Worm (Caenorhabditis elegans) whole organism, L4 larva: ENCODE measurements around the gene F42A6.1.
A peak's percentile ranks its signal among the peaks of the same experiment; 100 is the strongest.

Experiments
- D1046.2 ChIP-seq: fragments of 200-800 bp; sonication (Bioruptor generic); IDR thresholded peaks from 2 replicates; pipeline ENCODE4 v1.3.6; 2022; ENCODE audit warnings: missing genetic modification characterization, missing compliant biosample characterization
- F44E2.7 ChIP-seq: fragments of 200-800 bp; sonication (Bioruptor generic); IDR thresholded peaks from 2 replicates; pipeline ENCODE4 v2.1.2; 2022; ENCODE audit warnings: missing genetic modification characterization, missing compliant biosample characterization
- T26A8.4 ChIP-seq: fragments of 200-800 bp; sonication (Bioruptor generic); IDR thresholded peaks from 2 replicates; pipeline ENCODE4 v1.3.6; 2022; ENCODE audit warnings: missing genetic modification characterization, missing compliant biosample characterization
- ZK546.5 ChIP-seq, 2 experiments: sonication (generic microtip); optimal IDR thresholded peaks; 2 replicates each; lab custom pipeline; 2017; ENCODE audit warnings: missing biosample characterization in 2 of 2, missing genetic modification characterization in 2 of 2
- aha-1 ChIP-seq: fragments of 150-350 bp; peaks from one replicate; lab custom pipeline; 2014; ENCODE audit warnings: missing biosample characterization, missing genetic modification characterization
- arid-1 ChIP-seq: fragments of 200-800 bp; sonication (Bioruptor generic); conservative IDR thresholded peaks from 2 replicates; pipeline ENCODE4 v1.3.6; 2022; ENCODE audit warnings: missing genetic modification reagents, missing genetic modification characterization, missing compliant biosample characterization
- ceh-20 ChIP-seq: fragments of 200-800 bp; sonication (Bioruptor generic); IDR thresholded peaks from 2 replicates; pipeline ENCODE4 v1.3.6; 2022; ENCODE audit warnings: missing genetic modification reagents, missing genetic modification characterization, missing compliant biosample characterization
- ceh-32 ChIP-seq: sonication (generic microtip); optimal IDR thresholded peaks from 2 replicates; lab custom pipeline; 2016; ENCODE audit warnings: mild to moderate bottlenecking, missing genetic modification characterization, missing compliant biosample characterization; ENCODE audit not compliant: poor library complexity
- ces-1 ChIP-seq: fragments of 150-350 bp; sonication (generic microtip); optimal IDR thresholded peaks from 4 replicates; lab custom pipeline; 2014; ENCODE audit warnings: missing biosample characterization, missing genetic modification reagents, missing genetic modification characterization
- cey-2 ChIP-seq: sonication (generic microtip); optimal IDR thresholded peaks from 3 replicates; lab custom pipeline; 2017; ENCODE audit warnings: missing genetic modification characterization, mild to moderate bottlenecking, missing compliant biosample characterization, antibody characterized with exemption, borderline replicate concordance; ENCODE audit not compliant: insufficient read depth
- daf-16 ChIP-seq, 3 experiments: sonication (generic microtip); optimal IDR thresholded peaks; 2 replicates each; lab custom pipeline; 2016 to 2017; ENCODE audit warnings: missing genetic modification characterization in 3 of 3, missing genetic modification reagents in 3 of 3, mild to moderate bottlenecking in 2 of 3, missing compliant biosample characterization in 2 of 3, missing biosample characterization in 1 of 3, moderate library complexity in 1 of 3
- daf-19 ChIP-seq: fragments of 200-800 bp; sonication (Bioruptor generic); conservative IDR thresholded peaks from 2 replicates; pipeline ENCODE4 v1.3.6; 2022; ENCODE audit warnings: missing genetic modification characterization, missing compliant biosample characterization
- daf-8 ChIP-seq: fragments of 200-800 bp; sonication (Bioruptor generic); IDR thresholded peaks from 2 replicates; pipeline ENCODE4 v1.3.6; 2022; ENCODE audit warnings: missing genetic modification characterization, missing compliant biosample characterization
- dmd-6 ChIP-seq: fragments of 200-800 bp; sonication (Bioruptor generic); IDR thresholded peaks from 2 replicates; pipeline ENCODE4 v1.3.6; 2022; ENCODE audit warnings: missing genetic modification reagents, missing genetic modification characterization, missing compliant biosample characterization
- dmd-9 ChIP-seq: fragments of 200-800 bp; sonication (Bioruptor generic); IDR thresholded peaks from 2 replicates; pipeline ENCODE4 v1.3.6; 2022; ENCODE audit warnings: missing genetic modification reagents, missing genetic modification characterization, missing compliant biosample characterization
- dpl-1 ChIP-seq: fragments of 150-350 bp; optimal IDR thresholded peaks from 2 replicates; lab custom pipeline; 2014; ENCODE audit warnings: missing biosample characterization, missing genetic modification reagents, missing genetic modification characterization
- dve-1 ChIP-seq: sonication (generic microtip); optimal IDR thresholded peaks from 2 replicates; lab custom pipeline; 2017; ENCODE audit warnings: antibody characterized with exemption, mild to moderate bottlenecking, missing genetic modification characterization, missing compliant biosample characterization; ENCODE audit not compliant: insufficient read depth
- fos-1 ChIP-seq: fragments of 150-350 bp; optimal IDR thresholded peaks from 2 replicates; lab custom pipeline; 2014; ENCODE audit warnings: missing biosample characterization, missing genetic modification characterization
- gei-8 ChIP-seq: fragments of 200-800 bp; sonication (Bioruptor generic); optimal IDR thresholded peaks from 2 replicates; lab custom pipeline; 2018; ENCODE audit warnings: mild to moderate bottlenecking, missing genetic modification characterization, missing compliant biosample characterization
- hlh-30 ChIP-seq: sonication (generic microtip); optimal IDR thresholded peaks from 2 replicates; lab custom pipeline; 2017; ENCODE audit warnings: antibody characterized with exemption, mild to moderate bottlenecking, missing genetic modification characterization, missing compliant biosample characterization; ENCODE audit not compliant: insufficient read depth
- lin-15B ChIP-seq: fragments of 150-350 bp; sonication (generic microtip); optimal IDR thresholded peaks from 3 replicates; lab custom pipeline; 2014; ENCODE audit warnings: missing biosample characterization, missing genetic modification characterization
- lin-29 ChIP-seq: fragments of 200-800 bp; sonication (Bioruptor generic); IDR thresholded peaks from 2 replicates; pipeline ENCODE4 v1.3.6; 2022; ENCODE audit warnings: missing genetic modification reagents, missing genetic modification characterization, missing compliant biosample characterization
- lin-39 ChIP-seq: fragments of 150-350 bp; optimal IDR thresholded peaks from 2 replicates; lab custom pipeline; 2014; ENCODE audit warnings: missing biosample characterization, missing genetic modification reagents, missing genetic modification characterization
- mdl-1 ChIP-seq, 2 experiments: fragments of 150-350 bp in 1 of 2; sonication (generic microtip) in 1 of 2; optimal IDR thresholded peaks; 2 replicates each; lab custom pipeline; 2014 to 2017; ENCODE audit warnings: missing biosample characterization in 2 of 2, missing genetic modification characterization in 2 of 2
- mdt-29 ChIP-seq: fragments of 200-800 bp; sonication (Bioruptor generic); IDR thresholded peaks from 2 replicates; pipeline ENCODE4 v1.3.6; 2022; ENCODE audit warnings: missing genetic modification reagents, missing genetic modification characterization, missing compliant biosample characterization
- mep-1 ChIP-seq: fragments of 150-350 bp; sonication (generic microtip); optimal IDR thresholded peaks from 3 replicates; lab custom pipeline; 2014; ENCODE audit warnings: missing biosample characterization, missing genetic modification characterization
- mes-2 ChIP-seq: sonication (generic microtip); optimal IDR thresholded peaks from 2 replicates; lab custom pipeline; 2016; ENCODE audit warnings: missing genotype, mild to moderate bottlenecking, missing genetic modification characterization, missing compliant biosample characterization; ENCODE audit not compliant: poor library complexity, severe bottlenecking
- mxl-3 ChIP-seq: fragments of 200-800 bp; sonication (Bioruptor generic); optimal IDR thresholded peaks from 2 replicates; lab custom pipeline; 2018; ENCODE audit warnings: mild to moderate bottlenecking, missing genetic modification characterization, missing compliant biosample characterization
- nhr-28 ChIP-seq: fragments of 150-350 bp; optimal IDR thresholded peaks from 2 replicates; lab custom pipeline; 2014; ENCODE audit warnings: missing biosample characterization, missing genetic modification characterization
- nhr-42 ChIP-seq: fragments of 200-800 bp; sonication (Bioruptor generic); IDR thresholded peaks from 2 replicates; pipeline ENCODE4 v1.3.6; 2022; ENCODE audit warnings: missing genetic modification characterization, missing compliant biosample characterization
- nhr-48 ChIP-seq: sonication (generic microtip); optimal IDR thresholded peaks from 2 replicates; lab custom pipeline; 2016; ENCODE audit warnings: mild to moderate bottlenecking, missing genetic modification characterization, missing compliant biosample characterization
- nhr-76 ChIP-seq: fragments of 150-350 bp; optimal IDR thresholded peaks from 2 replicates; lab custom pipeline; 2014; ENCODE audit warnings: missing biosample characterization, missing genetic modification characterization
- pqm-1 ChIP-seq: sonication (generic microtip); optimal IDR thresholded peaks from 2 replicates; lab custom pipeline; 2017; ENCODE audit warnings: missing biosample characterization, missing genetic modification characterization
- set-16 ChIP-seq: fragments of 200-800 bp; sonication (Bioruptor generic); IDR thresholded peaks from 2 replicates; pipeline ENCODE4 v1.3.6; 2022; ENCODE audit warnings: missing genetic modification reagents, missing genetic modification characterization, missing compliant biosample characterization
- snpc-1.2 ChIP-seq: fragments of 200-800 bp; sonication (Bioruptor generic); IDR thresholded peaks from 2 replicates; pipeline ENCODE4 v1.3.6; 2022; ENCODE audit warnings: missing genetic modification reagents, missing genetic modification characterization, missing compliant biosample characterization
- spr-1 ChIP-seq: sonication (generic microtip); optimal IDR thresholded peaks from 2 replicates; lab custom pipeline; 2016; ENCODE audit warnings: mild to moderate bottlenecking, missing genetic modification characterization, missing compliant biosample characterization
- unc-130 ChIP-seq: sonication (generic microtip); optimal IDR thresholded peaks from 2 replicates; lab custom pipeline; 2016; ENCODE audit warnings: missing genetic modification reagents, missing genetic modification characterization, missing compliant biosample characterization
- unc-62 ChIP-seq, 3 experiments: fragments of 150-350 bp in 1 of 3; sonication (generic microtip); optimal IDR thresholded peaks in 2 of 3; peaks in 1 of 3; 1 replicate in 1 of 3; 2 replicates in 2 of 3; lab custom pipeline; 2014 to 2017; ENCODE audit warnings: missing biosample characterization in 3 of 3, missing genetic modification characterization in 3 of 3, missing genetic modification reagents in 3 of 3, missing genotype in 1 of 3
- zfp-3 ChIP-seq: fragments of 200-800 bp; sonication (Bioruptor generic); conservative IDR thresholded peaks from 2 replicates; pipeline ENCODE4 v1.3.6; 2022; ENCODE audit warnings: missing genetic modification reagents, missing genetic modification characterization, missing compliant biosample characterization

Gene F42A6.1

DNA sequence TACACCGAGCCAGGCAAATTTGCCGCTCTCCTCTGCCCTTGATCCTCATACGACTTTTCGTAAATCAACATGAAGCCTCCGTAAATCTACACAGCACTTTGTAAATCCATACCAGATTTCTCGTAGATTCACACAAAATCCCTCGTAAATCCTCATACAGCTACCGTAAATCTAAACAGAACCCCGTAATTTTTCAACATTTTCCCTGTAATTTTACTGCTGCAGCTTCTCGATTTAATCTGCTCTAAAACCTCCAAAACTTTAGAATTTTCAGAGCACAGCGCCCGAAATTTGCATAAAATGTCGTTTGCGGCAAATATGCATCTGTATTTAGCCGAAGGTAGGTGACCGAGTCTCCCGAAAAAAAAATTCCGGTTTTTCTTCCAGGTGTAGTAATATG lies at the start of gene F42A6.1:
Gene F42A6.1, plus strand, starts transcription at position 301 of the 400 bp plus-strand sequence.
- TF ChIP-seq aha-1 (tag; lab: Kevin White, UChicago) (peak; percentile 16), mes-2 (no peak), pqm-1 (no peak)

DNA sequence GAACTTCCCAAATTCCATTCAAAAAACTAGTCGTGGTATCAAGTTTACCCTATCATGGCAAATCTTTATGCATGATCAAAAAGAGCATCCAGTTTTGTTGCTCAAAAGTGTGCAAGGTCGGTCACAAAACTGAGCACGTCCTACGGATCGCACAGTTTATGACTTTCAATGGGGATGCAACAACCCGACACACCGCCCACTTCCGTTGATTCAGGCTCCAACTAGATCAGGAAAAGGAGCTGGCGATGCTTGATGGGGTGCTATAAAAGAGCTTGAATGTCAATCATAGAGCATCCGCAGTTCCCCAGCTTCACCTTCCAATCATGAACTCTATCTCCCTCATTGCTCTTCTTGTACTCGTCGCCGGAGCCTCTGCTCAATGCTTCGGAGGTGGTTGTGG lies 49.3 kb upstream of the F42A6.1 start, which contains the start of gene W08E12.2:
Gene W08E12.2, plus strand, starts transcription at position 301 of the 400 bp plus-strand sequence.
- TF ChIP-seq unc-62 (GFP tag; optimal IDR thresholded peaks at IDR 0.05 in 1 of 2; lab: Kevin White, UChicago) (peak in 1 of 2 experiments; percentile 27), unc-62 (tag; optimal IDR thresholded peaks at IDR 0.05; lab: Kevin White, UChicago) (no peak), mdt-29 (GFP tag; lab: Robert Waterston, UW) (no peak)

DNA sequence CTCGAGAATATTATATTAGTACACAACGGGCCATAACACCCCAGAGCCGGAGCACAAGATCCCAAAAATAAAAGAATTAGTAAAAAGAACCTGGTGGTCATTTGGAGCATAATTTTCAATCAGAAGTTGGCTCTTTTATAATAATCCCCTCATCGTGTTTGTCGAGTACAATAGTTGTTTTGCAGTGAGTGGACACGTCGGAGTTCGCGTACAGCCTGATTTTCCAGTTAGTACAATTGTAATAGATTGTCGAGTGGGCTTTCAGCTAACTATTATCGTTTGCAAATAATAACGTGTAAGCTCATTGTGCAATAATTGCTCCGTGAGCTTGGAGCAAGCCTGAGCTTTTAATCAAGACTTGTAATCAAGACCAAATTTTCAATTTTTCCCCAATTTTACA lies 47.4 kb upstream of the F42A6.1 start, which contains the start of gene W08E12.9:
Gene W08E12.9, minus strand, starts transcription at position 101 of the 400 bp plus-strand sequence.
- no peak for TF ChIP-seq mdl-1 (tag; optimal IDR thresholded peaks at IDR 0.05; lab: Kevin White, UChicago)

DNA sequence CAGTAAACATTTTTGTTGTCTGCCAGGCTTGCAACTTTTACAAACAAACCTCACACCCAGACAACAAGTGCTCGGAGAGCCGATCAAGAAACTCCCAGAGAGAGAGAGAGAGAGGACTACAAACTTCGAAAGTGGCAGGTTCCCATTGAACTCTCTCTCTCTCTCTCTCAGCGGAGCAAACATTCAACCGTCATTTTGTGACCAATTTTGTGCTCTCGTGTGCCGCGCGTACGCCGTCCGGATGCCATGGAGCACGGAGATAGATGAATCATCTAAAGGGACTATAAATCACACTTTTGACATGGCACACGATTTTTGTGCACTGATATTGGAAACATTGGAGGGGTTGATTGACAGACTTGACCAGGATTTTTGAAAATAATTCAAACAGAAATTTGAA lies 46.0 kb upstream of the F42A6.1 start:
- peak; percentile 9 for TF ChIP-seq nhr-28 (tag; lab: Kevin White, UChicago)
- TF ChIP-seq set-16 (GFP tag; lab: Robert Waterston, UW), result no peak

DNA sequence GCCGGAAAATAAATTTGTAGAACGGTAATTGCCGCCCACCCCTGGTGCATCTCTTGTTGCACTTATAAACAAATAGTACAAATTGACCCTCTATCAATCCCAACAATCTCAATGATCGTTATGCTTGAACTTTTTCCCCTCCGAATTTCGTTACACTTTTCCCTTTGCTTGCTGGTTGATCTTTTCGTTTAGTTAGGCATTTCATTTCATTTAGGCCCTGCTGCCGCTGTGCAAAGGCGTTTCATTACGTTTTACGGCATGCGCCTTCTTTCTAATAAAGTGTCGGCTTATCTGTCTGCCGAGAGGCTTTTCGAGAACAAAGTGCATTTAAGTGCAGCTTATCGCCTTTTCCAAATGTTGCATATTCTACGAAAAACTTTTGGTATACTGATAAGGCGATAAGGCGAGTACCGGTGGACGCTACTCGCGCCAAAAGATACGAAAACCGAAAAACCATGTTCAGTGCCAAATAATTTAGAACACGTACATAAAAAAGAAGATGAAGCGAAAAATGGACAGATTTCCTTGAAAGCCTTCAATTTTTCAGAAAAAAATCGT lies 44.1 kb upstream of the F42A6.1 start:
- TF ChIP-seq dve-1, result peak; percentile 18
- TF ChIP-seq unc-130 (GFP tag; lab: Kevin White, UChicago), result no peak
- no peak for TF ChIP-seq ces-1
- no peak for TF ChIP-seq spr-1
- TF ChIP-seq mes-2, result peak; percentile 8
- no peak for TF ChIP-seq D1046.2 (GFP tag; lab: Robert Waterston, UW)
- TF ChIP-seq nhr-76, result no peak
- TF ChIP-seq lin-29 (GFP tag; lab: Robert Waterston, UW), result no peak
- no peak for TF ChIP-seq snpc-1.2 (GFP tag; lab: Robert Waterston, UW)
- no peak for TF ChIP-seq gei-8 (GFP tag; lab: Kevin White, UChicago)
- TF ChIP-seq daf-16 (GFP tag; optimal IDR thresholded peaks at IDR 0.05; lab: Kevin White, UChicago), result no peak
- TF ChIP-seq daf-16 (tag; optimal IDR thresholded peaks at IDR 0.05; lab: Kevin White, UChicago), result peak; percentile 39
- TF ChIP-seq aha-1 (tag; lab: Kevin White, UChicago), result peak; percentile 84
- TF ChIP-seq pqm-1, result peak; percentile 78
- no peak for TF ChIP-seq cey-2 (tag; lab: Kevin White, UChicago)
- no peak for TF ChIP-seq zfp-3 (GFP tag; lab: Robert Waterston, UW)
- TF ChIP-seq unc-62 (GFP tag; optimal IDR thresholded peaks at IDR 0.05 in 1 of 2; lab: Kevin White, UChicago), result peak in 1 of 2 experiments; percentile 91
- no peak for TF ChIP-seq unc-62 (tag; optimal IDR thresholded peaks at IDR 0.05; lab: Kevin White, UChicago)
- TF ChIP-seq dmd-6 (GFP tag; lab: Robert Waterston, UW), result peak; percentile 74
- no peak for TF ChIP-seq lin-15B (tag; lab: Kevin White, UChicago)
- no peak for TF ChIP-seq ZK546.5 (tag; optimal IDR thresholded peaks at IDR 0.05; lab: Kevin White, UChicago)
- TF ChIP-seq F44E2.7 (GFP tag; lab: Robert Waterston, UW), result no peak
- TF ChIP-seq nhr-48, result peak; percentile 55

- peak; percentile 81 for TF ChIP-seq mxl-3 (GFP tag; lab: Kevin White, UChicago)
- TF ChIP-seq dpl-1 (GFP tag; lab: Kevin White, UChicago), result peak; percentile 44
- peak; percentile 63; the same call in 1 of the 2 replicates for TF ChIP-seq ceh-20 (GFP tag; lab: Robert Waterston, UW)
- TF ChIP-seq dve-1, result peak; percentile 33
- TF ChIP-seq daf-16 (GFP tag; optimal IDR thresholded peaks at IDR 0.05; lab: Kevin White, UChicago), result peak in 1 of 2 experiments; percentile 54
- TF ChIP-seq daf-16 (tag; optimal IDR thresholded peaks at IDR 0.05; lab: Kevin White, UChicago), result no peak
- peak; percentile 56 for TF ChIP-seq mep-1 (tag; lab: Kevin White, UChicago)
- TF ChIP-seq T26A8.4 (GFP tag; lab: Robert Waterston, UW), result peak; percentile 40; the same call in 1 of the 2 replicates
- peak; percentile 40 for TF ChIP-seq hlh-30 (tag; lab: Kevin White, UChicago)
- TF ChIP-seq ceh-32 (tag; lab: Kevin White, UChicago), result no peak
- no peak for TF ChIP-seq daf-8
- no peak for TF ChIP-seq nhr-42 (GFP tag; lab: Robert Waterston, UW)
- TF ChIP-seq dmd-9 (GFP tag; lab: Robert Waterston, UW), result 0 out of 2 replicates have a peak, but pooled peaks have one; percentile 22
- peak; percentile 54; the same call in 1 of the 2 replicates for TF ChIP-seq arid-1 (GFP tag; lab: Robert Waterston, UW)
- no peak for TF ChIP-seq fos-1 (tag; lab: Kevin White, UChicago)
- TF ChIP-seq lin-29 (GFP tag; lab: Robert Waterston, UW), result peak; percentile 71; the same call in 1 of the 2 replicates
- no peak for TF ChIP-seq daf-19 (GFP tag; lab: Robert Waterston, UW)
- no peak for TF ChIP-seq lin-39 (tag; lab: Kevin White, UChicago)
These were observed 43.6 kb upstream of the F42A6.1 start, which contains the start of gene zip-11 for ce11 chrIV:3311243-3311642. Gene zip-11, plus strand, starts transcription at chrIV:3311276.
